Fruit fly (Drosophila melanogaster): ENCODE results near the gene Drs.

DNA sequence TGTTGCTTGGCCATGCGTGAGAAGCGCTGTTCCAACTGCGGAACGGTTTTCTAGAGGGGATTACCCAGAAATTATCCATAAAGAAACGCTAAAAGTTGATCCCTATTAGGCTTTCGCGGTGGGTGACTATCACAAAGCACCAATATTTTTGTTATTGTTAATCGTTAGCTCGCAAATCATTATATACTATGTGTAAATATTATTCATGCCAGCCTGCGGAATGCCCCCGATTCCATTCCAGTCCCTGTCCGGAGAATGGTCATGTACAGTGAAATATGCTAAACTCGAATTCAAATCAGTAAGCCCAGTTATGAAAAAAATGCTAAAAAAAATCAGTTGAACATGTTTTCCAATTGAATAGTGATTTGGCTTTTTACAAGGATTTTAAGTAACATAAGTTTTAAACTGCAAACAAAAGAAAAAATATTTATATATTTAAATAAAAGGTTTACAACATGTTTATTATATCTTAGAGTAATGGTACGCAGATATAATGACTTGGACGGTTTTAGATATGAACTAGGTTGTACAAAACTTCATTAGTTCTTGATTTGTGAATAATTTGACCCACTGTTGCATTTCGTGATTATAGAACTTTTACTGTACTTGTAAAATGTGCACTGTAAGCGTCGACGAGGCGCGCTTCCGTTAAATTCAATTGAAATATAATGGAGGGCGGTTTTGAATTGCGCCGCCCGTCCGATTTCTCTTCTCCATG is 8.1 kb downstream of the Drs start:
- TF ChIP-seq psq (GFP tag; optimal IDR thresholded peaks at IDR 0.05) = no peak
- TF ChIP-seq Jra (GFP tag; optimal IDR thresholded peaks at IDR 0.05) = no peak
- no peak for TF ChIP-seq rgr (GFP tag; optimal IDR thresholded peaks at IDR 0.05)
- no peak for TF ChIP-seq N (GFP tag; optimal IDR thresholded peaks at IDR 0.05)
- no peak for TF ChIP-seq ey (GFP tag; optimal IDR thresholded peaks at IDR 0.05)
- no peak for TF ChIP-seq pan (optimal IDR thresholded peaks at IDR 0.05)
- no peak for TF ChIP-seq HLH106 (tag; optimal IDR thresholded peaks at IDR 0.05)
- TF ChIP-seq usp (GFP tag; optimal IDR thresholded peaks at IDR 0.05) = no peak
- TF ChIP-seq OdsH (GFP tag; optimal IDR thresholded peaks at IDR 0.05) = no peak
- TF ChIP-seq dsf (GFP tag; optimal IDR thresholded peaks at IDR 0.05; ENCODE audit: borderline replicate concordance) = no peak
- TF ChIP-seq Hr78 (GFP tag; optimal IDR thresholded peaks at IDR 0.05) = no peak
- TF ChIP-seq CrebA (GFP tag; optimal IDR thresholded peaks at IDR 0.05; ENCODE audit: borderline replicate concordance) = no peak
- no peak for TF ChIP-seq br (GFP tag; optimal IDR thresholded peaks at IDR 0.05)

Data from whole organism, wandering third instar larva.